Worm (Caenorhabditis elegans): ENCODE results near the gene C06E4.1.
"Not testable (repeated sequence)": the region's sequence is repeated elsewhere in the genome, so short reads cannot be mapped to it uniquely, and the experiment has no call there.

C06E4.1 gene

ce11 chrIV:7282957-7283356, at the start of gene C06E4.1:
Gene C06E4.1 (plus strand): TSS chrIV:7283257.
- TF ChIP-seq him-1 (tag; optimal IDR thresholded peaks at IDR 0.05) (no peak), W03F9.2 (tag; optimal IDR thresholded peaks at IDR 0.05) (no peak), dao-5 (tag; optimal IDR thresholded peaks at IDR 0.05) (no peak)

ce11 chrIV:7233566-7234014, 49.5 kb upstream of the C06E4.1 start:
- TF ChIP-seq him-1 (tag; optimal IDR thresholded peaks at IDR 0.05): no peak
- TF ChIP-seq dao-5 (tag; optimal IDR thresholded peaks at IDR 0.05): no peak
- TF ChIP-seq W03F9.2 (tag; optimal IDR thresholded peaks at IDR 0.05): no peak

ce11 chrIV:7234623-7235022, 48.4 kb upstream of the C06E4.1 start:
- TF ChIP-seq him-1 (tag; optimal IDR thresholded peaks at IDR 0.05) (no peak), dao-5 (tag; optimal IDR thresholded peaks at IDR 0.05) (no peak), W03F9.2 (tag; optimal IDR thresholded peaks at IDR 0.05) (no peak)

- TF ChIP-seq dao-5 (tag; optimal IDR thresholded peaks at IDR 0.05): no peak
- no peak for TF ChIP-seq W03F9.2 (tag; optimal IDR thresholded peaks at IDR 0.05)
- no peak for TF ChIP-seq him-1 (tag; optimal IDR thresholded peaks at IDR 0.05)
Observed at ce11 chrIV:7235382-7235917, 47.6 kb upstream of the C06E4.1 start.

- TF ChIP-seq W03F9.2 (tag; optimal IDR thresholded peaks at IDR 0.05) (no peak), him-1 (tag; optimal IDR thresholded peaks at IDR 0.05) (no peak), dao-5 (tag; optimal IDR thresholded peaks at IDR 0.05) (no peak)
Observed at ce11 chrIV:7236248-7236772, 46.7 kb upstream of the C06E4.1 start.

- TF ChIP-seq dao-5 (tag; optimal IDR thresholded peaks at IDR 0.05) (no peak), him-1 (tag; optimal IDR thresholded peaks at IDR 0.05) (no peak), W03F9.2 (tag; optimal IDR thresholded peaks at IDR 0.05) (no peak)
Observed at ce11 chrIV:7237668-7238214, 45.3 kb upstream of the C06E4.1 start, which contains the start of gene elo-3. Gene elo-3 (plus strand): TSS chrIV:7237718.

- TF ChIP-seq him-1 (tag; optimal IDR thresholded peaks at IDR 0.05): no peak
- TF ChIP-seq W03F9.2 (tag; optimal IDR thresholded peaks at IDR 0.05): no peak
- no peak for TF ChIP-seq dao-5 (tag; optimal IDR thresholded peaks at IDR 0.05)
Observed at ce11 chrIV:7240564-7240963, 42.5 kb upstream of the C06E4.1 start.

ce11 chrIV:7242220-7242789, 40.8 kb upstream of the C06E4.1 start, which contains the start of gene gstk-2:
Gene gstk-2 (minus strand): TSS chrIV:7242270.
- no peak for TF ChIP-seq dao-5 (tag; optimal IDR thresholded peaks at IDR 0.05)
- TF ChIP-seq him-1 (tag; optimal IDR thresholded peaks at IDR 0.05): no peak
- TF ChIP-seq W03F9.2 (tag; optimal IDR thresholded peaks at IDR 0.05): no peak

- TF ChIP-seq dao-5 (tag; optimal IDR thresholded peaks at IDR 0.05) (no peak), him-1 (tag; optimal IDR thresholded peaks at IDR 0.05) (no peak), W03F9.2 (tag; optimal IDR thresholded peaks at IDR 0.05) (no peak)
Observed at ce11 chrIV:7243913-7244312, 39.1 kb upstream of the C06E4.1 start, which contains the start of gene afmd-1. Gene afmd-1 (plus strand): TSS chrIV:7244228.

- TF ChIP-seq him-1 (tag; optimal IDR thresholded peaks at IDR 0.05) (no peak), W03F9.2 (tag; optimal IDR thresholded peaks at IDR 0.05) (no peak), dao-5 (tag; optimal IDR thresholded peaks at IDR 0.05) (no peak)
Observed at ce11 chrIV:7245592-7245991, 37.5 kb upstream of the C06E4.1 start.

ce11 chrIV:7246553-7246952, 36.5 kb upstream of the C06E4.1 start, which contains the start of gene col-114:
Gene col-114 (minus strand): TSS chrIV:7246653.
- TF ChIP-seq W03F9.2 (tag; optimal IDR thresholded peaks at IDR 0.05): no peak
- TF ChIP-seq dao-5 (tag; optimal IDR thresholded peaks at IDR 0.05): no peak
- no peak for TF ChIP-seq him-1 (tag; optimal IDR thresholded peaks at IDR 0.05)

- TF ChIP-seq dao-5, W03F9.2, him-1 (tag; optimal IDR thresholded peaks at IDR 0.05): not testable (repeated sequence)
Observed at ce11 chrIV:7247243-7247642, 35.8 kb upstream of the C06E4.1 start, which contains the start of gene D2024.1. Gene D2024.1 (plus strand): TSS chrIV:7247543.

- TF ChIP-seq him-1 (tag; optimal IDR thresholded peaks at IDR 0.05) (no peak), W03F9.2 (tag; optimal IDR thresholded peaks at IDR 0.05) (no peak), dao-5 (tag; optimal IDR thresholded peaks at IDR 0.05) (no peak)
Observed at ce11 chrIV:7250158-7250557, 32.9 kb upstream of the C06E4.1 start, which contains the start of gene D2024.18. Gene D2024.18 (plus strand): TSS chrIV:7250458.

ce11 chrIV:7253271-7253670, 29.8 kb upstream of the C06E4.1 start:
- TF ChIP-seq W03F9.2 (tag; optimal IDR thresholded peaks at IDR 0.05): no peak
- no peak for TF ChIP-seq him-1 (tag; optimal IDR thresholded peaks at IDR 0.05)
- no peak for TF ChIP-seq dao-5 (tag; optimal IDR thresholded peaks at IDR 0.05)

All from whole organism, L4/young adult.